Fruit fly (Drosophila melanogaster) whole organism, pupa: ENCODE measurements around the gene CG15019.

ENCODE experiments used
- CG10348 ChIP-seq: fragments of 200-800 bp; sonication (Bioruptor generic); IDR thresholded peaks from 2 replicates; pipeline ENCODE4 v1.3.6; 2022; ENCODE audit warnings: missing biosample characterization, missing genetic modification characterization
- CG12605 ChIP-seq: fragments of 200-800 bp; sonication (Bioruptor generic); IDR thresholded peaks from 2 replicates; pipeline ENCODE4 v1.3.6; 2022; ENCODE audit warnings: missing biosample characterization, missing genetic modification characterization
- CG13204 ChIP-seq: fragments of 200-800 bp; sonication (Bioruptor generic); optimal IDR thresholded peaks from 2 replicates; lab custom pipeline; 2018; ENCODE audit warnings: missing biosample characterization, mild to moderate bottlenecking, missing genetic modification characterization, moderate library complexity
- CG14655 ChIP-seq: fragments of 200-800 bp; sonication (Bioruptor generic); optimal IDR thresholded peaks from 3 replicates; lab custom pipeline; 2017; ENCODE audit warnings: mild to moderate bottlenecking, missing biosample characterization, missing genetic modification reagents, missing genetic modification characterization
- CG15710 ChIP-seq: fragments of 200-800 bp; sonication (Bioruptor generic); optimal IDR thresholded peaks from 2 replicates; lab custom pipeline; 2018; ENCODE audit warnings: missing biosample characterization, mild to moderate bottlenecking, missing genetic modification characterization, moderate library complexity
- CG17806 ChIP-seq: fragments of 200-800 bp; sonication (Bioruptor generic); optimal IDR thresholded peaks from 2 replicates; lab custom pipeline; 2018; ENCODE audit warnings: missing biosample characterization, mild to moderate bottlenecking, missing genetic modification characterization, moderate library complexity
- CG32121 ChIP-seq: fragments of 200-800 bp; sonication (Bioruptor generic); IDR thresholded peaks from 2 replicates; pipeline ENCODE4 v1.3.6; 2022; ENCODE audit warnings: missing biosample characterization, missing genetic modification characterization
- CG34367 ChIP-seq: fragments of 200-800 bp; sonication (Bioruptor generic); optimal IDR thresholded peaks from 2 replicates; lab custom pipeline; 2018; ENCODE audit warnings: missing biosample characterization, mild to moderate bottlenecking, missing genetic modification characterization
- CG4496 ChIP-seq: fragments of 200-800 bp; sonication (Bioruptor generic); IDR thresholded peaks from 3 replicates; pipeline ENCODE4 v1.3.6; 2022; ENCODE audit warnings: missing biosample characterization, missing genetic modification characterization
- CG8159 ChIP-seq: fragments of 200-800 bp; sonication (Bioruptor generic); optimal IDR thresholded peaks from 3 replicates; lab custom pipeline; 2018; ENCODE audit warnings: missing biosample characterization, mild to moderate bottlenecking, missing genetic modification characterization, moderate library complexity
- CG8301 ChIP-seq: fragments of 200-800 bp; sonication (Bioruptor generic); optimal IDR thresholded peaks from 2 replicates; lab custom pipeline; 2018; ENCODE audit warnings: missing biosample characterization, mild to moderate bottlenecking, missing genetic modification characterization
- CG9948 ChIP-seq: fragments of 200-800 bp; sonication (Bioruptor generic); optimal IDR thresholded peaks from 2 replicates; lab custom pipeline; 2018; ENCODE audit warnings: missing biosample characterization, mild to moderate bottlenecking, missing genetic modification characterization, moderate library complexity
- D1 ChIP-seq: fragments of 200-800 bp; sonication (Bioruptor generic); optimal IDR thresholded peaks from 2 replicates; lab custom pipeline; 2018; ENCODE audit warnings: missing biosample characterization, mild to moderate bottlenecking, missing genetic modification characterization, moderate library complexity
- EcR ChIP-seq: fragments of 200-800 bp; sonication (Bioruptor generic); optimal IDR thresholded peaks from 3 replicates; lab custom pipeline; 2019; ENCODE audit warnings: missing biosample characterization, missing genetic modification characterization, mild to moderate bottlenecking, moderate library complexity, missing genetic modification reagents
- Ets98B ChIP-seq: fragments of 200-800 bp; sonication (Bioruptor generic); IDR thresholded peaks from 2 replicates; pipeline ENCODE4 v1.3.6; 2022; ENCODE audit warnings: missing biosample characterization, missing genetic modification characterization
- Pif1A ChIP-seq: fragments of 200-800 bp; sonication (Bioruptor generic); optimal IDR thresholded peaks from 3 replicates; lab custom pipeline; 2016; ENCODE audit warnings: missing biosample characterization, missing genetic modification characterization
- Pif1B ChIP-seq: fragments of 200-800 bp; sonication (Bioruptor generic); optimal IDR thresholded peaks from 3 replicates; lab custom pipeline; 2016; ENCODE audit warnings: missing biosample characterization, missing genetic modification characterization
- Snoo ChIP-seq: fragments of 200-800 bp; sonication (Bioruptor generic); optimal IDR thresholded peaks from 3 replicates; lab custom pipeline; 2017; ENCODE audit warnings: missing biosample characterization, mild to moderate bottlenecking, missing genetic modification characterization, inconsistent platforms
- fd96Ca ChIP-seq: fragments of 200-800 bp; sonication (Bioruptor generic); IDR thresholded peaks from 3 replicates; pipeline ENCODE4 v1.3.6; 2022; ENCODE audit warnings: missing biosample characterization, missing genetic modification characterization
- gl ChIP-seq: fragments of 200-800 bp; sonication (Bioruptor generic); optimal IDR thresholded peaks from 2 replicates; lab custom pipeline; 2018; ENCODE audit warnings: missing biosample characterization, mild to moderate bottlenecking, missing genetic modification characterization
- rn ChIP-seq: fragments of 200-800 bp; sonication (Bioruptor generic); IDR thresholded peaks from 2 replicates; pipeline ENCODE4 v1.3.6; 2022; ENCODE audit warnings: missing biosample characterization, missing genetic modification characterization

The CG15019 gene

dm6 chr3L:4405922-4406321 lies at the start of gene CG15019:
CG15019 (minus strand) TSS chr3L:4406059.
- no peak for TF ChIP-seq CG8301 (tag; lab: Kevin White, UChicago)
- TF ChIP-seq rn (GFP tag; lab: Robert Waterston, UW), result no peak
- TF ChIP-seq CG12605 (GFP tag; lab: Robert Waterston, UW), result no peak
- no peak for TF ChIP-seq CG10348 (GFP tag; lab: Robert Waterston, UW)
- no peak for TF ChIP-seq CG34367 (tag; lab: Kevin White, UChicago)
- no peak for TF ChIP-seq CG15710 (tag; lab: Kevin White, UChicago)
- TF ChIP-seq CG14655, result no peak
- TF ChIP-seq CG9948 (tag; lab: Kevin White, UChicago), result no peak

- no peak for TF ChIP-seq fd96Ca (GFP tag; lab: Robert Waterston, UW)
- TF ChIP-seq CG9948 (tag; lab: Kevin White, UChicago), result no peak
- TF ChIP-seq CG8159, result no peak
- no peak for TF ChIP-seq CG34367 (tag; lab: Kevin White, UChicago)
- TF ChIP-seq EcR (GFP tag; lab: Kevin White, UChicago), result no peak
- no peak for TF ChIP-seq Pif1A (GFP tag; lab: Kevin White, UChicago)
- TF ChIP-seq CG14655, result no peak
- no peak for TF ChIP-seq CG8301 (tag; lab: Kevin White, UChicago)
- no peak for TF ChIP-seq D1 (tag; lab: Kevin White, UChicago)
- TF ChIP-seq, all 21 proteins: peak for 0
These were observed 41.4 kb upstream of the CG15019 start for dm6 chr3L:4447229-4447628.

- TF ChIP-seq EcR (GFP tag; lab: Kevin White, UChicago), result no peak
- TF ChIP-seq D1 (tag; lab: Kevin White, UChicago), result no peak
- no peak for TF ChIP-seq rn (GFP tag; lab: Robert Waterston, UW)
- no peak for TF ChIP-seq CG32121 (GFP tag; lab: Robert Waterston, UW)
- no peak for TF ChIP-seq CG12605 (GFP tag; lab: Robert Waterston, UW)
- TF ChIP-seq Ets98B, result no peak
- TF ChIP-seq CG15710 (tag; lab: Kevin White, UChicago), result no peak
- TF ChIP-seq Pif1A (GFP tag; lab: Kevin White, UChicago), result no peak
- no peak for TF ChIP-seq CG8159
- TF ChIP-seq CG4496, result no peak
- no peak for TF ChIP-seq Snoo (tag; lab: Kevin White, UChicago)
- TF ChIP-seq fd96Ca (GFP tag; lab: Robert Waterston, UW), result no peak
- no peak for TF ChIP-seq CG10348 (GFP tag; lab: Robert Waterston, UW)
- TF ChIP-seq CG13204 (GFP tag; lab: Kevin White, UChicago), result no peak
- no peak for TF ChIP-seq Pif1B (GFP tag; lab: Kevin White, UChicago)
- TF ChIP-seq CG17806 (tag; lab: Kevin White, UChicago), result no peak
These were observed 40.4 kb upstream of the CG15019 start, which contains the start of gene CG12607 for dm6 chr3L:4446273-4446672. CG12607 (plus strand) TSS chr3L:4446573.

dm6 chr3L:4445824-4446223 lies 40.0 kb upstream of the CG15019 start:
- no peak for TF ChIP-seq EcR (GFP tag; lab: Kevin White, UChicago)
- no peak for TF ChIP-seq rn (GFP tag; lab: Robert Waterston, UW)
- no peak for TF ChIP-seq CG12605 (GFP tag; lab: Robert Waterston, UW)
- TF ChIP-seq fd96Ca (GFP tag; lab: Robert Waterston, UW), result no peak
- TF ChIP-seq Ets98B, result no peak
- TF ChIP-seq CG15710 (tag; lab: Kevin White, UChicago), result no peak
- TF ChIP-seq Snoo (tag; lab: Kevin White, UChicago), result no peak
- TF ChIP-seq CG9948 (tag; lab: Kevin White, UChicago), result no peak
- no peak for TF ChIP-seq CG10348 (GFP tag; lab: Robert Waterston, UW)
- TF ChIP-seq CG14655, result no peak
- no peak for TF ChIP-seq Pif1A (GFP tag; lab: Kevin White, UChicago)
- no peak for TF ChIP-seq CG13204 (GFP tag; lab: Kevin White, UChicago)
- TF ChIP-seq CG32121 (GFP tag; lab: Robert Waterston, UW), result no peak
- no peak for TF ChIP-seq CG8159
- TF ChIP-seq CG4496, result no peak
- TF ChIP-seq gl (tag; lab: Kevin White, UChicago), result no peak
- TF ChIP-seq D1 (tag; lab: Kevin White, UChicago), result no peak
- TF ChIP-seq CG8301 (tag; lab: Kevin White, UChicago), result no peak
- no peak for TF ChIP-seq CG34367 (tag; lab: Kevin White, UChicago)
- no peak for TF ChIP-seq Pif1B (GFP tag; lab: Kevin White, UChicago)

dm6 chr3L:4442168-4442567 lies 36.3 kb upstream of the CG15019 start:
- TF ChIP-seq EcR (GFP tag; lab: Kevin White, UChicago) (no peak), CG17806 (tag; lab: Kevin White, UChicago) (no peak), CG32121 (GFP tag; lab: Robert Waterston, UW) (no peak), CG4496 (no peak)

- TF ChIP-seq CG9948 (tag; lab: Kevin White, UChicago), result no peak
- no peak for TF ChIP-seq CG8159
- TF ChIP-seq CG34367 (tag; lab: Kevin White, UChicago), result no peak
- TF ChIP-seq CG12605 (GFP tag; lab: Robert Waterston, UW), result no peak
- TF ChIP-seq Ets98B, result no peak
- no peak for TF ChIP-seq CG15710 (tag; lab: Kevin White, UChicago)
- no peak for TF ChIP-seq Pif1A (GFP tag; lab: Kevin White, UChicago)
- TF ChIP-seq CG32121 (GFP tag; lab: Robert Waterston, UW), result no peak
- TF ChIP-seq CG4496, result no peak
- TF ChIP-seq Snoo (tag; lab: Kevin White, UChicago), result no peak
These were observed 34.3 kb upstream of the CG15019 start for dm6 chr3L:4440153-4440552.
